Fruit fly (Drosophila melanogaster) whole organism, embryonic: ENCODE data around the gene Ku80.

Source experiments
- Aef1 ChIP-seq: fragments of 200-800 bp; sonication (Bioruptor generic); IDR thresholded peaks from 3 replicates; pipeline ENCODE4 v1.3.6; 2022; ENCODE audit warnings: missing biosample characterization, missing genetic modification characterization
- Atf-2 ChIP-seq: fragments of 200-800 bp; sonication (Bioruptor generic); optimal IDR thresholded peaks from 2 replicates; lab custom pipeline; 2016; ENCODE audit warnings: missing biosample characterization, missing genetic modification characterization
- BEAF-32 ChIP-seq: fragments of 200-800 bp; sonication (Bioruptor generic); optimal IDR thresholded peaks from 3 replicates; lab custom pipeline; 2017; ENCODE audit warnings: missing biosample characterization, missing genetic modification characterization, mild to moderate bottlenecking, moderate library complexity, missing genetic modification reagents
- CG10267 ChIP-seq: fragments of 200-800 bp; sonication (Bioruptor generic); optimal IDR thresholded peaks from 2 replicates; lab custom pipeline; 2018; ENCODE audit warnings: missing biosample characterization, mild to moderate bottlenecking, missing genetic modification characterization, moderate library complexity
- CG10321 ChIP-seq: fragments of 200-800 bp; sonication (Bioruptor generic); IDR thresholded peaks from 2 replicates; pipeline ENCODE4 v1.3.6; 2022; ENCODE audit warnings: missing biosample characterization, missing genetic modification characterization
- CG10959 ChIP-seq: fragments of 200-800 bp; sonication (Bioruptor generic); IDR thresholded peaks from 2 replicates; pipeline ENCODE4 v1.3.6; 2022; ENCODE audit warnings: missing biosample characterization, missing genetic modification characterization
- CG11247 ChIP-seq: fragments of 200-800 bp; sonication (Bioruptor generic); IDR thresholded peaks from 2 replicates; pipeline ENCODE4 v1.3.6; 2022; ENCODE audit warnings: missing biosample characterization, missing genetic modification characterization
- CG13287 ChIP-seq: fragments of 200-800 bp; sonication (Bioruptor generic); IDR thresholded peaks from 2 replicates; pipeline ENCODE4 v1.3.6; 2022; ENCODE audit warnings: missing biosample characterization, missing genetic modification characterization; ENCODE audit not compliant: partially characterized antibody
- CG13894 ChIP-seq: fragments of 200-800 bp; sonication (Bioruptor generic); optimal IDR thresholded peaks from 3 replicates; lab custom pipeline; 2018; ENCODE audit warnings: missing biosample characterization, mild to moderate bottlenecking, missing genetic modification characterization, moderate library complexity
- CG14710 ChIP-seq: fragments of 200-800 bp; sonication (Bioruptor generic); optimal IDR thresholded peaks from 3 replicates; lab custom pipeline; 2019; ENCODE audit warnings: missing biosample characterization, mild to moderate bottlenecking, missing genetic modification characterization, moderate library complexity
- CG16813 ChIP-seq: fragments of 200-800 bp; sonication (Bioruptor generic); IDR thresholded peaks from 3 replicates; pipeline ENCODE4 v1.3.6; 2022; ENCODE audit warnings: missing biosample characterization, missing genetic modification characterization; ENCODE audit not compliant: partially characterized antibody
- CG30020 ChIP-seq: fragments of 200-800 bp; optimal IDR thresholded peaks from 2 replicates; lab custom pipeline; 2019; ENCODE audit warnings: missing biosample characterization, mild to moderate bottlenecking, missing genetic modification characterization, moderate library complexity
- CG31224 ChIP-seq: fragments of 200-800 bp; sonication (Bioruptor generic); IDR thresholded peaks from 2 replicates; pipeline ENCODE4 v1.3.6; 2022; ENCODE audit warnings: missing biosample characterization, missing genetic modification characterization
- CG32772 ChIP-seq: fragments of 200-800 bp; sonication (Bioruptor generic); IDR thresholded peaks from 2 replicates; pipeline ENCODE4 v1.3.6; 2022; ENCODE audit warnings: missing biosample characterization, missing genetic modification characterization
- CG34224 ChIP-seq: fragments of 200-800 bp; sonication (Bioruptor generic); IDR thresholded peaks from 3 replicates; pipeline ENCODE4 v1.3.6; 2022; ENCODE audit warnings: missing biosample characterization, missing genetic modification characterization; ENCODE audit not compliant: partially characterized antibody
- CG3838 ChIP-seq: fragments of 200-800 bp; sonication (Bioruptor generic); optimal IDR thresholded peaks from 3 replicates; lab custom pipeline; 2016; ENCODE audit warnings: missing biosample characterization, missing genetic modification characterization
- CG4617 ChIP-seq: fragments of 200-800 bp; sonication (Bioruptor generic); optimal IDR thresholded peaks from 3 replicates; lab custom pipeline; 2016; ENCODE audit warnings: missing biosample characterization, missing genetic modification characterization, borderline replicate concordance
- CG7357 ChIP-seq: fragments of 200-800 bp; sonication (Bioruptor generic); IDR thresholded peaks from 3 replicates; pipeline ENCODE4 v1.3.6; 2022; ENCODE audit warnings: missing biosample characterization, missing genetic modification characterization
- CG7963 ChIP-seq: fragments of 200-800 bp; sonication (Bioruptor generic); IDR thresholded peaks from 3 replicates; pipeline ENCODE4 v1.3.6; 2022; ENCODE audit warnings: missing biosample characterization, missing genetic modification characterization; ENCODE audit not compliant: partially characterized antibody
- CG8290 ChIP-seq, 3 experiments: fragments of 200-800 bp; sonication (Bioruptor generic); optimal IDR thresholded peaks; 2 replicates each; lab custom pipeline; 2016 to 2019; ENCODE audit warnings: missing biosample characterization in 3 of 3, missing genetic modification characterization in 3 of 3, mild to moderate bottlenecking in 2 of 3, moderate library complexity in 1 of 3
- CG9817 ChIP-seq: fragments of 200-800 bp; sonication (Bioruptor generic); optimal IDR thresholded peaks from 2 replicates; lab custom pipeline; 2018; ENCODE audit warnings: missing biosample characterization, mild to moderate bottlenecking, missing genetic modification characterization, moderate library complexity
- CG9932 ChIP-seq: fragments of 200-800 bp; sonication (Bioruptor generic); IDR thresholded peaks from 2 replicates; pipeline ENCODE4 v1.3.6; 2022; ENCODE audit warnings: missing biosample characterization, missing genetic modification characterization
- CoRest ChIP-seq: fragments of 200-800 bp; sonication (Bioruptor generic); optimal IDR thresholded peaks from 3 replicates; lab custom pipeline; 2018; ENCODE audit warnings: missing biosample characterization, mild to moderate bottlenecking, missing genetic modification characterization, moderate library complexity
- Dll ChIP-seq: fragments of 200-800 bp; sonication (Bioruptor generic); IDR thresholded peaks from 4 replicates; pipeline ENCODE4 v1.3.6; 2022; ENCODE audit warnings: missing biosample characterization, missing genetic modification characterization; ENCODE audit not compliant: partially characterized antibody
- Dp ChIP-seq: fragments of 200-800 bp; sonication (Bioruptor generic); optimal IDR thresholded peaks from 2 replicates; lab custom pipeline; 2018; ENCODE audit warnings: missing biosample characterization, mild to moderate bottlenecking, missing genetic modification characterization, moderate library complexity
- Dref ChIP-seq: fragments of 200-800 bp; sonication (Bioruptor generic); IDR thresholded peaks from 2 replicates; pipeline ENCODE4 v1.3.6; 2022; ENCODE audit warnings: missing biosample characterization, missing genetic modification characterization
- GATAe ChIP-seq: fragments of 200-800 bp; sonication (Bioruptor generic); conservative IDR thresholded peaks from 2 replicates; pipeline ENCODE4 v1.3.6; 2022; ENCODE audit warnings: missing biosample characterization, missing genetic modification characterization
- HmgD ChIP-seq: fragments of 200-800 bp; sonication (Bioruptor generic); optimal IDR thresholded peaks from 3 replicates; lab custom pipeline; 2016; ENCODE audit warnings: missing biosample characterization, missing genetic modification characterization
- MBD-R2 ChIP-seq: fragments of 200-800 bp; sonication (Bioruptor generic); IDR thresholded peaks from 2 replicates; pipeline ENCODE4 v1.3.6; 2022; ENCODE audit warnings: missing biosample characterization, missing genetic modification characterization
- Nf-YC ChIP-seq: fragments of 200-800 bp; optimal IDR thresholded peaks from 3 replicates; lab custom pipeline; 2019; ENCODE audit warnings: missing biosample characterization, mild to moderate bottlenecking, missing genetic modification characterization, moderate library complexity
- Scr ChIP-seq: fragments of 200-800 bp; sonication (Bioruptor generic); IDR thresholded peaks from 2 replicates; pipeline ENCODE4 v1.3.6; 2022; ENCODE audit warnings: missing biosample characterization, missing genetic modification characterization; ENCODE audit not compliant: partially characterized antibody
- Sry-β ChIP-seq: fragments of 200-800 bp; sonication (Bioruptor generic); optimal IDR thresholded peaks from 2 replicates; lab custom pipeline; 2018; ENCODE audit warnings: missing biosample characterization, mild to moderate bottlenecking, missing genetic modification characterization, moderate library complexity
- YL-1 ChIP-seq: fragments of 200-800 bp; sonication (Bioruptor generic); optimal IDR thresholded peaks from 3 replicates; lab custom pipeline; 2017; ENCODE audit warnings: missing biosample characterization, mild to moderate bottlenecking, missing genetic modification characterization
- amos ChIP-seq: fragments of 200-800 bp; sonication (Bioruptor generic); IDR thresholded peaks from 2 replicates; pipeline ENCODE4 v1.3.6; 2022; ENCODE audit warnings: missing biosample characterization, missing genetic modification characterization; ENCODE audit not compliant: partially characterized antibody
- ato ChIP-seq: fragments of 200-800 bp; sonication (Bioruptor generic); IDR thresholded peaks from 2 replicates; pipeline ENCODE4 v1.3.6; 2022; ENCODE audit warnings: missing biosample characterization, missing genetic modification characterization; ENCODE audit not compliant: partially characterized antibody
- bbx ChIP-seq: fragments of 200-800 bp; sonication (Bioruptor generic); IDR thresholded peaks from 2 replicates; pipeline ENCODE4 v1.3.6; 2022; ENCODE audit warnings: missing biosample characterization, missing genetic modification characterization; ENCODE audit not compliant: partially characterized antibody
- bowl ChIP-seq: fragments of 200-800 bp; sonication (Bioruptor generic); IDR thresholded peaks from 2 replicates; pipeline ENCODE4 v1.3.6; 2022; ENCODE audit warnings: missing biosample characterization, missing genetic modification characterization
- chinmo ChIP-seq: fragments of 200-800 bp; sonication (Bioruptor generic); IDR thresholded peaks from 4 replicates; pipeline ENCODE4 v1.3.6; 2022; ENCODE audit warnings: missing biosample characterization, missing genetic modification characterization; ENCODE audit not compliant: partially characterized antibody
- dm ChIP-seq: fragments of 200-800 bp; sonication (Bioruptor generic); optimal IDR thresholded peaks from 3 replicates; lab custom pipeline; 2016; ENCODE audit warnings: missing biosample characterization, missing genetic modification characterization
- h ChIP-seq: fragments of >200 bp; optimal IDR thresholded peaks from 2 replicates; lab custom pipeline; 2017
- jing ChIP-seq: fragments of 200-800 bp; sonication (Bioruptor generic); optimal IDR thresholded peaks from 2 replicates; lab custom pipeline; 2018; ENCODE audit warnings: missing biosample characterization, mild to moderate bottlenecking, missing genetic modification characterization
- org-1 ChIP-seq: fragments of 200-800 bp; sonication (Bioruptor generic); optimal IDR thresholded peaks from 2 replicates; lab custom pipeline; 2017; ENCODE audit warnings: missing biosample characterization, missing genetic modification characterization
- otp ChIP-seq: fragments of 200-800 bp; sonication (Bioruptor generic); IDR thresholded peaks from 3 replicates; pipeline ENCODE4, ENCODE4 v1.3.6; 2022; ENCODE audit warnings: missing biosample characterization, missing genetic modification characterization
- pho ChIP-seq: fragments of 200-800 bp; sonication (Bioruptor generic); optimal IDR thresholded peaks from 2 replicates; lab custom pipeline; 2016; ENCODE audit warnings: missing biosample characterization, missing genetic modification characterization
- pzg ChIP-seq: fragments of 200-800 bp; sonication (Bioruptor generic); optimal IDR thresholded peaks from 3 replicates; lab custom pipeline; 2018; ENCODE audit warnings: missing biosample characterization, mild to moderate bottlenecking, missing genetic modification characterization, moderate library complexity
- row ChIP-seq: fragments of 200-800 bp; sonication (Bioruptor generic); IDR thresholded peaks from 3 replicates; pipeline ENCODE4 v1.3.6; 2022; ENCODE audit warnings: missing biosample characterization, missing genetic modification characterization
- sens ChIP-seq: fragments of 200-800 bp; sonication (Bioruptor generic); peaks from one replicate; lab custom pipeline; 2016; ENCODE audit warnings: missing biosample characterization, missing genetic modification characterization
- stwl ChIP-seq: fragments of 200-800 bp; sonication (Bioruptor generic); optimal IDR thresholded peaks from 3 replicates; lab custom pipeline; 2018; ENCODE audit warnings: missing biosample characterization, mild to moderate bottlenecking, missing genetic modification characterization, moderate library complexity
- unc-4 ChIP-seq: fragments of 200-800 bp; sonication (Bioruptor generic); IDR thresholded peaks from 2 replicates; pipeline ENCODE4 v1.3.6; 2022; ENCODE audit warnings: missing biosample characterization, missing genetic modification characterization; ENCODE audit not compliant: partially characterized antibody
- zfh2 ChIP-seq: fragments of 200-800 bp; sonication (Bioruptor generic); optimal IDR thresholded peaks from 2 replicates; lab custom pipeline; 2016; ENCODE audit warnings: missing biosample characterization, missing genetic modification characterization

Gene Ku80

DNA sequence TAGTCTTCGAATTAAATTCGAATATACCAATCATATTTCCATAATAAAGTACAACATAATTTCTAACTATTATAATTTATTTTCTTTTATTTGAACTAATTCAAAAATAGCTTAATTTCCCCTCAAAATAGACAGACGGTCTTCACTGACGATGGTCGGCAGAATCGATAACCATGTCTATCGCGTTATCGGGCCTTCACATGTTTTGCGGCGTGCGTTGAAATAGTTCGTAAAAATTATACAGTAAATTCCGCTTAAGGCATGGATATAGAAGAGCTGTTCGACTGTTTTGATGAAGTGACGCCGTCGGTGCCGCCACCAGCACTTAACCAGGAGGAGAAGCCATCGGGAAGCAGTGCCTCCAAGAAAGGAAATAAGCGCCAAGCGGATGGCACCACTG lies 18.9 kb downstream of the Ku80 start, which contains the start of gene Mtr4 (continued):
- TF ChIP-seq CG32772 (GFP tag; lab: Robert Waterston, UW) = no peak
- TF ChIP-seq sens (GFP tag; lab: Kevin White, UChicago) = peak; percentile 33
- TF ChIP-seq YL-1 (GFP tag; lab: Kevin White, UChicago) = peak; percentile 42
- TF ChIP-seq Sry-β = peak; percentile 94
- TF ChIP-seq pzg (GFP tag; lab: Kevin White, UChicago) = peak; percentile 40
- peak; percentile 60 for TF ChIP-seq CG13287 (GFP tag; lab: Robert Waterston, UW)
- TF ChIP-seq h (lab: Kevin White, UChicago) = no peak
- TF ChIP-seq CG16813 (GFP tag; lab: Robert Waterston, UW) = peak; percentile 41; the same call in 1 of the 3 replicates
- peak; percentile 64 for TF ChIP-seq CG34224 (GFP tag; lab: Robert Waterston, UW)
- no peak for TF ChIP-seq CG9817 (tag; lab: Kevin White, UChicago)
- TF ChIP-seq MBD-R2 (GFP tag; lab: Robert Waterston, UW) = peak; percentile 71
- no peak for TF ChIP-seq CG7357 (GFP tag; lab: Robert Waterston, UW)
- no peak for TF ChIP-seq CG10321 (GFP tag; lab: Robert Waterston, UW)
- TF ChIP-seq CG7963 (GFP tag; lab: Robert Waterston, UW) = peak; percentile 33; the same call in 1 of the 3 replicates
- TF ChIP-seq bowl (GFP tag; lab: Robert Waterston, UW) = no peak
- peak; percentile 10 for TF ChIP-seq CG10267 (tag; lab: Kevin White, UChicago)
- TF ChIP-seq HmgD (GFP tag; lab: Kevin White, UChicago) = no peak
- TF ChIP-seq zfh2 (GFP tag; lab: Kevin White, UChicago) = no peak
- peak; percentile 48 for TF ChIP-seq Scr (GFP tag; lab: Robert Waterston, UW)
- no peak for TF ChIP-seq Aef1 (GFP tag; lab: Robert Waterston, UW)
- TF ChIP-seq CoRest (tag; lab: Kevin White, UChicago) = no peak
- TF ChIP-seq CG4617 = peak; percentile 18
- no peak for TF ChIP-seq GATAe
- no peak for TF ChIP-seq CG9932 (GFP tag; lab: Robert Waterston, UW)
- no peak for TF ChIP-seq CG13894 (tag; lab: Kevin White, UChicago)
- TF ChIP-seq jing = no peak
- peak; percentile 79 for TF ChIP-seq Dref
- TF ChIP-seq chinmo = no peak
- peak; percentile 62 for TF ChIP-seq Dll (GFP tag; lab: Robert Waterston, UW)
- no peak for TF ChIP-seq CG11247 (GFP tag; lab: Robert Waterston, UW)
- peak; percentile 76 for TF ChIP-seq dm
- 0 out of 2 replicates have a peak, but pooled peaks have one; percentile 17 for TF ChIP-seq unc-4 (GFP tag; lab: Robert Waterston, UW)
- TF ChIP-seq Nf-YC (tag; lab: Kevin White, UChicago) = peak; percentile 18
- no peak for TF ChIP-seq Atf-2
- no peak for TF ChIP-seq CG3838 (GFP tag; lab: Kevin White, UChicago)
- TF ChIP-seq CG31224 (GFP tag; lab: Robert Waterston, UW) = no peak
- TF ChIP-seq bbx (GFP tag; lab: Robert Waterston, UW) = peak; percentile 67
- peak; percentile 19; the same call in 1 of the 2 replicates for TF ChIP-seq ato (GFP tag; lab: Robert Waterston, UW)
- TF ChIP-seq stwl = peak; percentile 10
- TF ChIP-seq CG8290 (GFP tag; optimal IDR thresholded peaks at IDR 0.05; lab: Kevin White, UChicago) = no peak
- no peak for TF ChIP-seq CG8290 (tag; optimal IDR thresholded peaks at IDR 0.05; lab: Kevin White, UChicago)
- peak; percentile 24; the same call in 1 of the 2 replicates for TF ChIP-seq amos (GFP tag; lab: Robert Waterston, UW)
- no peak for TF ChIP-seq pho
- no peak for TF ChIP-seq org-1 (GFP tag; lab: Kevin White, UChicago)
- TF ChIP-seq CG30020 (tag; lab: Kevin White, UChicago) = peak; percentile 11
- TF ChIP-seq CG14710 (tag; lab: Kevin White, UChicago) = peak; percentile 28
- TF ChIP-seq row = peak; percentile 80
- no peak for TF ChIP-seq CG10959
- TF ChIP-seq otp (GFP tag; lab: Robert Waterston, UW) = no peak
- peak; percentile 35 for TF ChIP-seq Dp (GFP tag; lab: Kevin White, UChicago)
- peak; percentile 16 for TF ChIP-seq BEAF-32 (GFP tag; lab: Kevin White, UChicago)
